Worm (Caenorhabditis elegans) whole organism, L4 larva: ENCODE results near the gene far-6.
A peak's percentile ranks its signal among the peaks of the same experiment; 100 is the strongest.

Experiments used
- D1046.2 ChIP-seq: fragments of 200-800 bp; sonication (Bioruptor generic); IDR thresholded peaks from 2 replicates; pipeline ENCODE4 v1.3.6; 2022; ENCODE audit warnings: missing genetic modification characterization, missing compliant biosample characterization
- F37D6.2 ChIP-seq: sonication (generic microtip); optimal IDR thresholded peaks from 2 replicates; lab custom pipeline; 2016; ENCODE audit warnings: mild to moderate bottlenecking, missing genetic modification characterization, missing compliant biosample characterization
- F49E8.2 ChIP-seq: sonication (generic microtip); optimal IDR thresholded peaks from 2 replicates; lab custom pipeline; 2016; ENCODE audit warnings: missing compliant biosample characterization, mild to moderate bottlenecking, missing genetic modification characterization, borderline replicate concordance
- T26A8.4 ChIP-seq: fragments of 200-800 bp; sonication (Bioruptor generic); IDR thresholded peaks from 2 replicates; pipeline ENCODE4 v1.3.6; 2022; ENCODE audit warnings: missing genetic modification characterization, missing compliant biosample characterization
- Y105C5A.15 ChIP-seq: fragments of 200-800 bp; sonication (Bioruptor generic); IDR thresholded peaks from 2 replicates; pipeline ENCODE4 v1.3.6; 2022; ENCODE audit warnings: missing genetic modification characterization, missing compliant biosample characterization
- Y5F2A.4 ChIP-seq: fragments of 200-800 bp; sonication (Bioruptor generic); optimal IDR thresholded peaks from 2 replicates; lab custom pipeline; 2018; ENCODE audit warnings: mild to moderate bottlenecking, missing genetic modification characterization, missing compliant biosample characterization
- ZK337.2 ChIP-seq: fragments of 200-800 bp; sonication (Bioruptor generic); IDR thresholded peaks from 2 replicates; pipeline ENCODE4 v1.3.6; 2022; ENCODE audit warnings: missing genetic modification reagents, missing genetic modification characterization, missing compliant biosample characterization
- aha-1 ChIP-seq: fragments of 150-350 bp; peaks from one replicate; lab custom pipeline; 2014; ENCODE audit warnings: missing biosample characterization, missing genetic modification characterization
- aly-2 ChIP-seq: sonication (generic microtip); optimal IDR thresholded peaks from 2 replicates; lab custom pipeline; 2018; ENCODE audit warnings: missing biosample characterization, missing genetic modification characterization
- arid-1 ChIP-seq: fragments of 200-800 bp; sonication (Bioruptor generic); conservative IDR thresholded peaks from 2 replicates; pipeline ENCODE4 v1.3.6; 2022; ENCODE audit warnings: missing genetic modification reagents, missing genetic modification characterization, missing compliant biosample characterization
- attf-4 ChIP-seq: sonication (generic microtip); optimal IDR thresholded peaks from 3 replicates; lab custom pipeline; 2017; ENCODE audit warnings: missing biosample characterization, missing genetic modification characterization
- ceh-20 ChIP-seq: fragments of 200-800 bp; sonication (Bioruptor generic); IDR thresholded peaks from 2 replicates; pipeline ENCODE4 v1.3.6; 2022; ENCODE audit warnings: missing genetic modification reagents, missing genetic modification characterization, missing compliant biosample characterization
- ceh-32 ChIP-seq: sonication (generic microtip); optimal IDR thresholded peaks from 2 replicates; lab custom pipeline; 2016; ENCODE audit warnings: mild to moderate bottlenecking, missing genetic modification characterization, missing compliant biosample characterization; ENCODE audit not compliant: poor library complexity
- ceh-44 ChIP-seq: fragments of 200-800 bp; sonication (Bioruptor generic); IDR thresholded peaks from 2 replicates; pipeline ENCODE4 v1.3.6; 2022; ENCODE audit warnings: missing genetic modification reagents, missing genetic modification characterization, missing compliant biosample characterization
- ceh-62 ChIP-seq: sonication (generic microtip); optimal IDR thresholded peaks from 2 replicates; lab custom pipeline; 2017; ENCODE audit warnings: missing biosample characterization, missing genetic modification characterization
- ces-1 ChIP-seq: fragments of 150-350 bp; sonication (generic microtip); optimal IDR thresholded peaks from 4 replicates; lab custom pipeline; 2014; ENCODE audit warnings: missing biosample characterization, missing genetic modification reagents, missing genetic modification characterization
- ctbp-1 ChIP-seq: fragments of 200-800 bp; sonication (Bioruptor generic); IDR thresholded peaks from 2 replicates; pipeline ENCODE4 v1.3.6; 2022; ENCODE audit warnings: missing genetic modification reagents, missing genetic modification characterization, missing compliant biosample characterization
- daf-12 ChIP-seq: fragments of 150-350 bp; optimal IDR thresholded peaks from 2 replicates; lab custom pipeline; 2014; ENCODE audit warnings: missing biosample characterization, missing genetic modification reagents, missing genetic modification characterization
- daf-19 ChIP-seq: fragments of 200-800 bp; sonication (Bioruptor generic); conservative IDR thresholded peaks from 2 replicates; pipeline ENCODE4 v1.3.6; 2022; ENCODE audit warnings: missing genetic modification characterization, missing compliant biosample characterization
- dmd-8 ChIP-seq: fragments of 200-800 bp; sonication (Bioruptor generic); IDR thresholded peaks from 2 replicates; pipeline ENCODE4 v1.3.6; 2022; ENCODE audit warnings: missing genetic modification characterization, missing compliant biosample characterization
- dve-1 ChIP-seq: sonication (generic microtip); optimal IDR thresholded peaks from 2 replicates; lab custom pipeline; 2017; ENCODE audit warnings: antibody characterized with exemption, mild to moderate bottlenecking, missing genetic modification characterization, missing compliant biosample characterization; ENCODE audit not compliant: insufficient read depth
- egl-27 ChIP-seq: sonication (generic microtip); optimal IDR thresholded peaks from 3 replicates; lab custom pipeline; 2017; ENCODE audit warnings: missing biosample characterization, missing genetic modification reagents, missing genetic modification characterization
- gei-8 ChIP-seq: fragments of 200-800 bp; sonication (Bioruptor generic); optimal IDR thresholded peaks from 2 replicates; lab custom pipeline; 2018; ENCODE audit warnings: mild to moderate bottlenecking, missing genetic modification characterization, missing compliant biosample characterization
- hif-1 ChIP-seq, 2 experiments: sonication (generic microtip); optimal IDR thresholded peaks; 2 replicates each; lab custom pipeline; 2016 to 2017; ENCODE audit warnings: missing compliant biosample characterization in 2 of 2, missing genetic modification characterization in 2 of 2, missing genetic modification reagents in 2 of 2, missing genotype in 2 of 2, mild to moderate bottlenecking in 1 of 2
- hlh-11 ChIP-seq: fragments of 200-800 bp; sonication (Bioruptor generic); optimal IDR thresholded peaks from 2 replicates; lab custom pipeline; 2018; ENCODE audit warnings: mild to moderate bottlenecking, missing genetic modification characterization, missing compliant biosample characterization
- hlh-30 ChIP-seq: sonication (generic microtip); optimal IDR thresholded peaks from 2 replicates; lab custom pipeline; 2017; ENCODE audit warnings: antibody characterized with exemption, mild to moderate bottlenecking, missing genetic modification characterization, missing compliant biosample characterization; ENCODE audit not compliant: insufficient read depth
- jun-1 ChIP-seq: fragments of 150-350 bp; optimal IDR thresholded peaks from 2 replicates; lab custom pipeline; 2014; ENCODE audit warnings: missing biosample characterization, missing genetic modification reagents, missing genetic modification characterization
- lin-1 ChIP-seq: fragments of 200-800 bp; sonication (Bioruptor generic); IDR thresholded peaks from 2 replicates; pipeline ENCODE4 v1.3.6; 2022; ENCODE audit warnings: missing genetic modification reagents, missing genetic modification characterization, missing compliant biosample characterization
- lin-13 ChIP-seq: fragments of 150-350 bp; optimal IDR thresholded peaks from 2 replicates; lab custom pipeline; 2014; ENCODE audit warnings: missing biosample characterization, missing genetic modification reagents, missing genetic modification characterization
- lin-39 ChIP-seq: fragments of 150-350 bp; optimal IDR thresholded peaks from 2 replicates; lab custom pipeline; 2014; ENCODE audit warnings: missing biosample characterization, missing genetic modification reagents, missing genetic modification characterization
- lsy-2 ChIP-seq, 2 experiments: fragments of 150-350 bp in 1 of 2; sonication (generic microtip) in 1 of 2; optimal IDR thresholded peaks; 2 replicates each; lab custom pipeline; 2014 to 2017; ENCODE audit warnings: missing biosample characterization in 2 of 2, missing genetic modification characterization in 2 of 2
- madf-5 ChIP-seq, 2 experiments: fragments of 200-800 bp; sonication (Bioruptor generic); IDR thresholded peaks; 2 replicates each; pipeline ENCODE4 v1.3.6; 2022; ENCODE audit warnings: missing compliant biosample characterization in 2 of 2, missing genetic modification characterization in 2 of 2
- mdl-1 ChIP-seq, 2 experiments: fragments of 150-350 bp in 1 of 2; sonication (generic microtip) in 1 of 2; optimal IDR thresholded peaks; 2 replicates each; lab custom pipeline; 2014 to 2017; ENCODE audit warnings: missing biosample characterization in 2 of 2, missing genetic modification characterization in 2 of 2
- mep-1 ChIP-seq: fragments of 150-350 bp; sonication (generic microtip); optimal IDR thresholded peaks from 3 replicates; lab custom pipeline; 2014; ENCODE audit warnings: missing biosample characterization, missing genetic modification characterization
- mes-2 ChIP-seq: sonication (generic microtip); optimal IDR thresholded peaks from 2 replicates; lab custom pipeline; 2016; ENCODE audit warnings: missing genotype, mild to moderate bottlenecking, missing genetic modification characterization, missing compliant biosample characterization; ENCODE audit not compliant: poor library complexity, severe bottlenecking
- nhr-11 ChIP-seq: fragments of 150-350 bp; optimal IDR thresholded peaks from 2 replicates; lab custom pipeline; 2014; ENCODE audit warnings: missing biosample characterization, missing genetic modification characterization
- nhr-111 ChIP-seq: fragments of 200-800 bp; sonication (Bioruptor generic); optimal IDR thresholded peaks from 2 replicates; lab custom pipeline; 2018; ENCODE audit warnings: mild to moderate bottlenecking, missing genetic modification characterization, missing compliant biosample characterization
- nhr-237 ChIP-seq: sonication (generic microtip); optimal IDR thresholded peaks from 2 replicates; lab custom pipeline; 2017; ENCODE audit warnings: missing biosample characterization, missing genetic modification characterization
- nhr-25 ChIP-seq: sonication (generic microtip); optimal IDR thresholded peaks from 2 replicates; lab custom pipeline; 2017; ENCODE audit warnings: missing genetic modification characterization, mild to moderate bottlenecking, missing compliant biosample characterization, antibody characterized with exemption, moderate library complexity, borderline replicate concordance; ENCODE audit not compliant: insufficient read depth
- nhr-28 ChIP-seq: fragments of 150-350 bp; optimal IDR thresholded peaks from 2 replicates; lab custom pipeline; 2014; ENCODE audit warnings: missing biosample characterization, missing genetic modification characterization
- nhr-76 ChIP-seq: fragments of 150-350 bp; optimal IDR thresholded peaks from 2 replicates; lab custom pipeline; 2014; ENCODE audit warnings: missing biosample characterization, missing genetic modification characterization
- php-3 ChIP-seq: fragments of 200-800 bp; sonication (Bioruptor generic); IDR thresholded peaks from 2 replicates; pipeline ENCODE4 v1.3.6; 2022; ENCODE audit warnings: missing genetic modification reagents, missing genetic modification characterization, missing compliant biosample characterization
- pqm-1 ChIP-seq: sonication (generic microtip); optimal IDR thresholded peaks from 2 replicates; lab custom pipeline; 2017; ENCODE audit warnings: missing biosample characterization, missing genetic modification characterization
- sdz-12 ChIP-seq: fragments of 200-800 bp; sonication (Bioruptor generic); optimal IDR thresholded peaks from 2 replicates; lab custom pipeline; 2018; ENCODE audit warnings: mild to moderate bottlenecking, missing genetic modification characterization, missing compliant biosample characterization
- snpc-4 ChIP-seq: fragments of 150-350 bp; optimal IDR thresholded peaks from 2 replicates; lab custom pipeline; 2014; ENCODE audit warnings: missing biosample characterization, missing genetic modification characterization
- spr-1 ChIP-seq: sonication (generic microtip); optimal IDR thresholded peaks from 2 replicates; lab custom pipeline; 2016; ENCODE audit warnings: mild to moderate bottlenecking, missing genetic modification characterization, missing compliant biosample characterization
- tra-1 ChIP-seq: fragments of 200-800 bp; sonication (Bioruptor generic); IDR thresholded peaks from 2 replicates; pipeline ENCODE4 v1.3.6; 2022; ENCODE audit warnings: missing genetic modification reagents, missing genetic modification characterization, missing compliant biosample characterization
- unc-130 ChIP-seq: sonication (generic microtip); optimal IDR thresholded peaks from 2 replicates; lab custom pipeline; 2016; ENCODE audit warnings: missing genetic modification reagents, missing genetic modification characterization, missing compliant biosample characterization
- vab-7 ChIP-seq: fragments of 200-800 bp; sonication (Bioruptor generic); IDR thresholded peaks from 2 replicates; pipeline ENCODE4 v1.3.6; 2022; ENCODE audit warnings: missing genetic modification reagents, missing genetic modification characterization, missing compliant biosample characterization
- zag-1 ChIP-seq: fragments of 150-350 bp; optimal IDR thresholded peaks from 2 replicates; lab custom pipeline; 2014; ENCODE audit warnings: missing biosample characterization, missing genetic modification characterization
- zfp-3 ChIP-seq: fragments of 200-800 bp; sonication (Bioruptor generic); conservative IDR thresholded peaks from 2 replicates; pipeline ENCODE4 v1.3.6; 2022; ENCODE audit warnings: missing genetic modification reagents, missing genetic modification characterization, missing compliant biosample characterization
- ztf-11 ChIP-seq: fragments of 150-350 bp; optimal IDR thresholded peaks from 2 replicates; lab custom pipeline; 2014; ENCODE audit warnings: missing biosample characterization, missing genetic modification characterization

Gene far-6

DNA sequence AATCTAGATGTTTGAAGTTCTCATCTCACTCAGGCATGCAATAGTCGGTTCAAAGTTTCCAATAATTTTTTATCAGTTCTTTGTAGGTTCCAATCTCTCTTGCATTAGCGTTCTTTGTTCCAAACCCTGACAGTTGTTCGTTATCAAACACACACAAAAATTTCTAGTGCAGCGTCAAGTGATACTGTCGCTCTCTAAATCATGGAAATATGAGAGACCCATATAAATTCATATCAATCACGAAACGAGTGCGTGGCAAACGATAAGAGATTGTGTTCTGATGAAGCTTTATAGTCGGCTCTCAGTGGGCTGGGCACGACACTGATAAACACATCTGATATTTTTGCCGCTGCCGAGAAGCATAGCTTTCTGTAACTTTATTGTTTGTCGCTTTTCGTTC lies 14.0 kb upstream of the far-6 start (continued):
- TF ChIP-seq ces-1 (GFP tag; lab: Kevin White, UChicago), result no peak
- TF ChIP-seq daf-19 (GFP tag; lab: Robert Waterston, UW), result no peak
- peak in 1 of 2 experiments; percentile 39 for TF ChIP-seq lsy-2 (tag; optimal IDR thresholded peaks at IDR 0.05; lab: Kevin White, UChicago)
- no peak for TF ChIP-seq aha-1 (tag; lab: Kevin White, UChicago)
- TF ChIP-seq dve-1, result peak; percentile 97
- no peak for TF ChIP-seq zfp-3 (GFP tag; lab: Robert Waterston, UW)
- no peak for TF ChIP-seq nhr-11 (tag; lab: Kevin White, UChicago)
- TF ChIP-seq hlh-11 (tag; lab: Kevin White, UChicago), result peak; percentile 94
- no peak for TF ChIP-seq sdz-12 (GFP tag; lab: Kevin White, UChicago)
- no peak for TF ChIP-seq ztf-11 (tag; lab: Kevin White, UChicago)
- peak; percentile 85 for TF ChIP-seq ceh-20 (GFP tag; lab: Robert Waterston, UW)
- TF ChIP-seq pqm-1 (tag; lab: Kevin White, UChicago), result peak; percentile 82
- TF ChIP-seq aly-2 (tag; lab: Kevin White, UChicago), result no peak
- TF ChIP-seq lin-13 (GFP tag; lab: Kevin White, UChicago), result no peak
- no peak for TF ChIP-seq unc-130
- no peak for TF ChIP-seq Y5F2A.4 (GFP tag; lab: Kevin White, UChicago)
- TF ChIP-seq mes-2 (tag; lab: Kevin White, UChicago), result peak; percentile 51
- no peak for TF ChIP-seq F37D6.2 (tag; lab: Kevin White, UChicago)
- no peak for TF ChIP-seq jun-1
- TF ChIP-seq zag-1 (tag; lab: Kevin White, UChicago), result no peak
- TF ChIP-seq php-3 (GFP tag; lab: Robert Waterston, UW), result peak; percentile 97
- TF ChIP-seq arid-1 (GFP tag; lab: Robert Waterston, UW), result peak; percentile 40; the same call in 1 of the 2 replicates
- peak; percentile 60 for TF ChIP-seq hlh-30 (tag; lab: Kevin White, UChicago)
- peak; percentile 65 for TF ChIP-seq mep-1
- no peak for TF ChIP-seq lin-39 (tag; lab: Kevin White, UChicago)
- TF ChIP-seq D1046.2 (GFP tag; lab: Robert Waterston, UW), result no peak
- no peak for TF ChIP-seq attf-4 (tag; lab: Kevin White, UChicago)
- peak in 1 of 2 experiments; percentile 24 for TF ChIP-seq mdl-1 (tag; optimal IDR thresholded peaks at IDR 0.05; lab: Kevin White, UChicago)
- TF ChIP-seq nhr-111 (GFP tag; lab: Kevin White, UChicago), result no peak
- TF ChIP-seq tra-1 (GFP tag; lab: Robert Waterston, UW), result peak; percentile 80; the same call in 1 of the 2 replicates
- no peak for TF ChIP-seq spr-1 (tag; lab: Kevin White, UChicago)
- no peak for TF ChIP-seq egl-27 (tag; lab: Kevin White, UChicago)
- TF ChIP-seq dmd-8 (GFP tag; lab: Robert Waterston, UW), result no peak
- TF ChIP-seq T26A8.4 (GFP tag; lab: Robert Waterston, UW), result no peak
- no peak for TF ChIP-seq Y105C5A.15 (GFP tag; lab: Robert Waterston, UW)
- TF ChIP-seq ctbp-1 (GFP tag; lab: Robert Waterston, UW), result no peak
- no peak for TF ChIP-seq nhr-76 (tag; lab: Kevin White, UChicago)
- TF ChIP-seq nhr-25 (tag; lab: Kevin White, UChicago), result no peak
- TF ChIP-seq madf-5 (GFP tag; IDR thresholded peaks at IDR 0.05; lab: Robert Waterston, UW), result no peak
- no peak for TF ChIP-seq F49E8.2 (tag; lab: Kevin White, UChicago)
- TF ChIP-seq hif-1 (tag; optimal IDR thresholded peaks at IDR 0.05; lab: Kevin White, UChicago), result no peak
- no peak for TF ChIP-seq vab-7 (GFP tag; lab: Robert Waterston, UW)
- peak; percentile 99 for TF ChIP-seq nhr-28
- TF ChIP-seq nhr-237 (tag; lab: Kevin White, UChicago), result no peak
- no peak for TF ChIP-seq ceh-44
- peak; percentile 41; the same call in 1 of the 2 replicates for TF ChIP-seq lin-1 (GFP tag; lab: Robert Waterston, UW)
- TF ChIP-seq snpc-4 (tag; lab: Kevin White, UChicago), result no peak
- no peak for TF ChIP-seq ZK337.2
- no peak for TF ChIP-seq ceh-32 (tag; lab: Kevin White, UChicago)
- TF ChIP-seq daf-12 (tag; lab: Kevin White, UChicago), result no peak
- no peak for TF ChIP-seq ceh-62
- TF ChIP-seq gei-8 (GFP tag; lab: Kevin White, UChicago), result no peak
